Worm (Caenorhabditis elegans) whole organism, young adult: Measurements from ENCODE around the gene ddr-1.

ENCODE experiments used
- B0261.1 ChIP-seq: sonication (generic microtip); optimal IDR thresholded peaks from 2 replicates; lab custom pipeline; 2016; ENCODE audit warnings: mild to moderate bottlenecking, missing genetic modification characterization, moderate library complexity, missing compliant biosample characterization
- C17E4.6 ChIP-seq: fragments of 200-800 bp; sonication (Bioruptor generic); IDR thresholded peaks from 2 replicates; pipeline ENCODE4 v1.3.6; 2022; ENCODE audit warnings: missing genetic modification reagents, missing genetic modification characterization, missing compliant biosample characterization
- F22D6.2 ChIP-seq: sonication (generic microtip); optimal IDR thresholded peaks from 2 replicates; lab custom pipeline; 2016; ENCODE audit warnings: mild to moderate bottlenecking, missing genetic modification characterization, missing compliant biosample characterization
- F33H1.4 ChIP-seq: fragments of 200-800 bp; sonication (Bioruptor generic); IDR thresholded peaks from 2 replicates; pipeline ENCODE4 v1.3.6; 2022; ENCODE audit warnings: missing genetic modification reagents, missing genetic modification characterization, missing compliant biosample characterization
- F37B4.10 ChIP-seq: fragments of 200-800 bp; sonication (Bioruptor generic); IDR thresholded peaks from 2 replicates; pipeline ENCODE4 v1.3.6; 2022; ENCODE audit warnings: missing genetic modification characterization, missing compliant biosample characterization
- F57C9.4 ChIP-seq: sonication (generic microtip); optimal IDR thresholded peaks from 2 replicates; lab custom pipeline; 2017; ENCODE audit warnings: mild to moderate bottlenecking, missing genetic modification characterization, missing compliant biosample characterization
- K12H6.12 ChIP-seq: fragments of 200-800 bp; sonication (Bioruptor generic); optimal IDR thresholded peaks from 2 replicates; lab custom pipeline; 2018; ENCODE audit warnings: mild to moderate bottlenecking, missing genetic modification characterization, missing compliant biosample characterization
- T07F8.4 ChIP-seq: sonication (generic microtip); optimal IDR thresholded peaks from 2 replicates; lab custom pipeline; 2016; ENCODE audit warnings: mild to moderate bottlenecking, missing genetic modification characterization, moderate library complexity, missing compliant biosample characterization
- T26A5.8 ChIP-seq: sonication (generic microtip); optimal IDR thresholded peaks from 2 replicates; lab custom pipeline; 2016; ENCODE audit warnings: missing genetic modification characterization, missing compliant biosample characterization
- athp-1 ChIP-seq: sonication (generic microtip); optimal IDR thresholded peaks from 2 replicates; lab custom pipeline; 2017; ENCODE audit warnings: mild to moderate bottlenecking, missing genetic modification characterization, missing compliant biosample characterization
- attf-5 ChIP-seq: fragments of 200-800 bp; sonication (Bioruptor generic); optimal IDR thresholded peaks from 2 replicates; lab custom pipeline; 2018; ENCODE audit warnings: mild to moderate bottlenecking, missing genetic modification characterization, missing compliant biosample characterization
- cebp-1 ChIP-seq, 2 experiments: fragments of 200-800 bp in 1 of 2; sonication (Bioruptor generic) in 1 of 2; sonication (generic microtip) in 1 of 2; IDR thresholded peaks in 1 of 2; optimal IDR thresholded peaks in 1 of 2; 2 replicates each; pipeline versions ENCODE4 v1.3.6 to Lab custom; 2017 to 2022; ENCODE audit warnings: missing compliant biosample characterization in 2 of 2, missing genetic modification characterization in 2 of 2, mild to moderate bottlenecking in 1 of 2, missing genetic modification reagents in 1 of 2, moderate library complexity in 1 of 2
- ceh-100 ChIP-seq: fragments of 200-800 bp; sonication (Bioruptor generic); IDR thresholded peaks from 2 replicates; pipeline ENCODE4 v1.3.6; 2022; ENCODE audit warnings: missing genetic modification reagents, missing genetic modification characterization, missing compliant biosample characterization
- ceh-40 ChIP-seq: fragments of 200-800 bp; sonication (Bioruptor generic); IDR thresholded peaks from 2 replicates; pipeline ENCODE4 v1.3.6; 2022; ENCODE audit warnings: missing genetic modification characterization, missing compliant biosample characterization
- ceh-58 ChIP-seq: fragments of 200-800 bp; sonication (Bioruptor generic); IDR thresholded peaks from 2 replicates; pipeline ENCODE4 v1.3.6; 2022; ENCODE audit warnings: missing genetic modification characterization, missing compliant biosample characterization
- die-1 ChIP-seq: sonication (generic microtip); optimal IDR thresholded peaks from 2 replicates; lab custom pipeline; 2016; ENCODE audit warnings: missing genotype, mild to moderate bottlenecking, missing genetic modification characterization, missing compliant biosample characterization
- dpff-1 ChIP-seq: sonication (generic microtip); optimal IDR thresholded peaks from 2 replicates; lab custom pipeline; 2017; ENCODE audit warnings: mild to moderate bottlenecking, missing genetic modification characterization, missing compliant biosample characterization
- dpl-1 ChIP-seq: fragments of 150-350 bp; optimal IDR thresholded peaks from 2 replicates; lab custom pipeline; 2014; ENCODE audit warnings: missing biosample characterization, missing genetic modification reagents, missing genetic modification characterization
- efl-1 ChIP-seq: fragments of 150-350 bp; optimal IDR thresholded peaks from 2 replicates; lab custom pipeline; 2014; ENCODE audit warnings: missing biosample characterization, missing genetic modification reagents, missing genetic modification characterization
- egl-18 ChIP-seq: fragments of 200-800 bp; sonication (Bioruptor generic); IDR thresholded peaks from 2 replicates; pipeline ENCODE4 v1.3.6; 2022; ENCODE audit warnings: missing genetic modification reagents, missing genetic modification characterization, missing compliant biosample characterization
- egl-44 ChIP-seq: fragments of 200-800 bp; sonication (Bioruptor generic); IDR thresholded peaks from 2 replicates; pipeline ENCODE4 v1.3.6; 2022; ENCODE audit warnings: missing genetic modification reagents, missing genetic modification characterization, missing compliant biosample characterization
- ekl-4 ChIP-seq: fragments of 200-800 bp; sonication (Bioruptor generic); IDR thresholded peaks from 2 replicates; pipeline ENCODE4 v1.3.6; 2022; ENCODE audit warnings: missing genetic modification reagents, missing genetic modification characterization, missing compliant biosample characterization
- fkh-3 ChIP-seq: sonication (generic microtip); optimal IDR thresholded peaks from 2 replicates; lab custom pipeline; 2016; ENCODE audit warnings: mild to moderate bottlenecking, missing genetic modification characterization, missing compliant biosample characterization
- him-1 ChIP-seq: sonication (generic microtip); optimal IDR thresholded peaks from 2 replicates; lab custom pipeline; 2016; ENCODE audit warnings: missing genotype, missing genetic modification reagents, missing genetic modification characterization, missing compliant biosample characterization
- hlh-12 ChIP-seq: sonication (generic microtip); optimal IDR thresholded peaks from 2 replicates; lab custom pipeline; 2016; ENCODE audit warnings: missing genetic modification characterization, missing compliant biosample characterization
- hlh-26 ChIP-seq: fragments of 200-800 bp; sonication (Bioruptor generic); conservative IDR thresholded peaks from 2 replicates; pipeline ENCODE4 v1.3.6; 2022; ENCODE audit warnings: missing genetic modification reagents, missing genetic modification characterization, missing compliant biosample characterization
- hmg-20 ChIP-seq: fragments of 200-800 bp; sonication (Bioruptor generic); IDR thresholded peaks from 2 replicates; pipeline ENCODE4 v1.3.6; 2022; ENCODE audit warnings: missing genetic modification reagents, missing genetic modification characterization, missing compliant biosample characterization
- let-607 ChIP-seq, 2 experiments: fragments of 200-800 bp in 1 of 2; sonication (Bioruptor generic) in 1 of 2; sonication (generic microtip) in 1 of 2; optimal IDR thresholded peaks; 2 replicates each; lab custom pipeline; 2016 to 2018; ENCODE audit warnings: mild to moderate bottlenecking in 2 of 2, missing compliant biosample characterization in 2 of 2, missing genetic modification characterization in 2 of 2, moderate library complexity in 2 of 2, missing genotype in 1 of 2
- lin-26 ChIP-seq: fragments of 200-800 bp; sonication (Bioruptor generic); IDR thresholded peaks from 2 replicates; pipeline ENCODE4 v1.3.6; 2022; ENCODE audit warnings: missing genetic modification reagents, missing genetic modification characterization, missing compliant biosample characterization
- lir-1 ChIP-seq: fragments of 200-800 bp; sonication (Bioruptor generic); conservative IDR thresholded peaks from 2 replicates; pipeline ENCODE4 v1.3.6; 2022; ENCODE audit warnings: missing genetic modification reagents, missing genetic modification characterization, missing compliant biosample characterization
- lsy-27 ChIP-seq: sonication (generic microtip); optimal IDR thresholded peaks from 2 replicates; lab custom pipeline; 2017; ENCODE audit warnings: missing genetic modification characterization, mild to moderate bottlenecking, missing compliant biosample characterization, antibody characterized with exemption, missing genotype, borderline replicate concordance; ENCODE audit not compliant: insufficient read depth
- mcd-1 ChIP-seq: fragments of 200-800 bp; sonication (Bioruptor generic); IDR thresholded peaks from 2 replicates; pipeline ENCODE4 v1.3.6; 2022; ENCODE audit warnings: missing genetic modification reagents, missing genetic modification characterization, missing compliant biosample characterization
- mes-4 ChIP-seq: sonication (generic microtip); optimal IDR thresholded peaks from 2 replicates; lab custom pipeline; 2016; ENCODE audit warnings: missing genotype, missing genetic modification characterization, missing compliant biosample characterization
- nfya-1 ChIP-seq: sonication (generic microtip); optimal IDR thresholded peaks from 2 replicates; lab custom pipeline; 2017; ENCODE audit warnings: antibody characterized with exemption, missing compliant biosample characterization, missing genetic modification characterization, borderline replicate concordance; ENCODE audit not compliant: insufficient read depth
- nfya-2 ChIP-seq: fragments of 200-800 bp; sonication (Bioruptor generic); IDR thresholded peaks from 2 replicates; pipeline ENCODE4 v1.3.6; 2022; ENCODE audit warnings: missing genetic modification reagents, missing genetic modification characterization, missing compliant biosample characterization
- nhr-27 ChIP-seq: fragments of 200-800 bp; sonication (Bioruptor generic); optimal IDR thresholded peaks from 2 replicates; lab custom pipeline; 2018; ENCODE audit warnings: mild to moderate bottlenecking, missing genetic modification characterization, moderate library complexity, missing compliant biosample characterization
- nhr-80 ChIP-seq: sonication (generic microtip); optimal IDR thresholded peaks from 2 replicates; lab custom pipeline; 2016; ENCODE audit warnings: missing genetic modification characterization, missing compliant biosample characterization
- pbrm-1 ChIP-seq: fragments of 200-800 bp; sonication (Bioruptor generic); IDR thresholded peaks from 2 replicates; pipeline ENCODE4 v1.3.6; 2022; ENCODE audit warnings: missing genetic modification reagents, missing genetic modification characterization, missing compliant biosample characterization
- rcor-1 ChIP-seq: fragments of 200-800 bp; sonication (Bioruptor generic); IDR thresholded peaks from 2 replicates; pipeline ENCODE4 v1.3.6; 2022; ENCODE audit warnings: missing genetic modification reagents, missing genetic modification characterization, missing compliant biosample characterization
- rpc-1 ChIP-seq, 2 experiments: fragments of 150-350 bp in 1 of 2; sonication (generic microtip) in 1 of 2; optimal IDR thresholded peaks; 2 replicates each; lab custom pipeline; 2014 to 2018; ENCODE audit warnings: missing biosample characterization in 1 of 2, missing genetic modification characterization in 1 of 2, missing genetic modification reagents in 1 of 2, missing genotype in 1 of 2
- sea-2 ChIP-seq: fragments of 200-800 bp; sonication (Bioruptor generic); IDR thresholded peaks from 2 replicates; pipeline ENCODE4 v1.3.6; 2022; ENCODE audit warnings: missing genetic modification characterization, missing compliant biosample characterization
- sptf-2 ChIP-seq: fragments of 200-800 bp; sonication (Bioruptor generic); optimal IDR thresholded peaks from 2 replicates; lab custom pipeline; 2018; ENCODE audit warnings: mild to moderate bottlenecking, missing genetic modification characterization, missing compliant biosample characterization
- tlf-1 ChIP-seq: fragments of 200-800 bp; sonication (Bioruptor generic); optimal IDR thresholded peaks from 2 replicates; lab custom pipeline; 2018; ENCODE audit warnings: mild to moderate bottlenecking, missing genetic modification characterization, missing compliant biosample characterization
- xnd-1 ChIP-seq: sonication (generic microtip); optimal IDR thresholded peaks from 2 replicates; lab custom pipeline; 2016; ENCODE audit warnings: missing genotype, missing genetic modification reagents, missing genetic modification characterization, missing compliant biosample characterization
- ztf-22 ChIP-seq: fragments of 200-800 bp; sonication (Bioruptor generic); optimal IDR thresholded peaks from 2 replicates; lab custom pipeline; 2018; ENCODE audit warnings: mild to moderate bottlenecking, missing genetic modification characterization, moderate library complexity, missing compliant biosample characterization
- ztf-26 ChIP-seq: sonication (generic microtip); optimal IDR thresholded peaks from 2 replicates; lab custom pipeline; 2017; ENCODE audit warnings: missing genetic modification characterization, missing compliant biosample characterization
- ztf-28 ChIP-seq: fragments of 200-800 bp; sonication (Bioruptor generic); IDR thresholded peaks from 2 replicates; pipeline ENCODE4 v1.3.6; 2022; ENCODE audit warnings: missing genetic modification reagents, missing genetic modification characterization, missing compliant biosample characterization
- ztf-3 ChIP-seq: fragments of 200-800 bp; sonication (Bioruptor generic); optimal IDR thresholded peaks from 2 replicates; lab custom pipeline; 2018; ENCODE audit warnings: mild to moderate bottlenecking, missing genetic modification characterization, missing compliant biosample characterization

ddr-1 gene

DNA sequence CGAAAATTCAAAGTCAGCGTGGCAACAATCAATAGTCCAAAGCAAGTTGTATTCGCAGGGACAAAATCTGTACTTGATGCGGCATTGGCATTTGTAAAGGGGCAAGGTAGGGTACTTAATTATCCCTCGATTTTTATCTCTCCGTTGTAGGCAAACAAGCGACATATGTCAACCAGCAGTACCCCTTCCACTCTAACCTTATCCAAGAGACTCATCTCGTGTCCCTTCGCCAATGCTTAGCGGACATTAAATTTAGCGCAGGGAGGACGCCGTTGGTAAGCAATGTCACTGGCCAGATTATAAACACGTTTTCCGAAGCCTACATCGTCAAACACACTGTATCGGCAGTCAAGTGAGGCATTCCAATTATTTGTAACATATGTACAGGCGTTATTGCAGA is 31.7 kb upstream of the ddr-1 start (continued):
- no peak for TF ChIP-seq efl-1 (GFP tag; lab: Kevin White, UChicago)
- TF ChIP-seq ztf-22 (GFP tag; lab: Kevin White, UChicago), result peak; percentile 72
- TF ChIP-seq nhr-80 (tag; lab: Kevin White, UChicago), result peak; percentile 97
- TF ChIP-seq sptf-2, result no peak
- peak; percentile 80 for TF ChIP-seq lin-26 (GFP tag; lab: Robert Waterston, UW)
- peak; percentile 96 for TF ChIP-seq tlf-1
- peak; percentile 94 for TF ChIP-seq rcor-1 (GFP tag; lab: Robert Waterston, UW)
- TF ChIP-seq hlh-12 (tag; lab: Kevin White, UChicago), result no peak
- TF ChIP-seq xnd-1 (tag; lab: Kevin White, UChicago), result no peak
- no peak for TF ChIP-seq lsy-27 (tag; lab: Kevin White, UChicago)
- TF ChIP-seq cebp-1 (GFP tag; IDR thresholded peaks at IDR 0.05; lab: Robert Waterston, UW), result peak; percentile 71
- peak; percentile 97 for TF ChIP-seq cebp-1 (tag; optimal IDR thresholded peaks at IDR 0.05; lab: Kevin White, UChicago)
- TF ChIP-seq dpff-1 (tag; lab: Kevin White, UChicago), result peak; percentile 85
- TF ChIP-seq egl-18, result peak; percentile 87; the same call in 1 of the 2 replicates
- peak; percentile 99 for TF ChIP-seq ztf-26 (tag; lab: Kevin White, UChicago)
- TF ChIP-seq K12H6.12 (tag; lab: Kevin White, UChicago), result peak; percentile 92
- TF ChIP-seq pbrm-1 (GFP tag; lab: Robert Waterston, UW), result peak; percentile 92
- peak; percentile 89 for TF ChIP-seq mcd-1 (GFP tag; lab: Robert Waterston, UW)
- TF ChIP-seq ceh-58 (GFP tag; lab: Robert Waterston, UW), result no peak
- TF ChIP-seq ekl-4 (GFP tag; lab: Robert Waterston, UW), result peak; percentile 81; the same call in 1 of the 2 replicates
- TF ChIP-seq hmg-20 (GFP tag; lab: Robert Waterston, UW), result peak; percentile 95
- peak; percentile 84 for TF ChIP-seq C17E4.6
- TF ChIP-seq F37B4.10 (GFP tag; lab: Robert Waterston, UW), result peak; percentile 86; the same call in 1 of the 2 replicates
- peak; percentile 94 for TF ChIP-seq F22D6.2 (tag; lab: Kevin White, UChicago)
- TF ChIP-seq lir-1, result peak; percentile 88
- no peak for TF ChIP-seq athp-1 (tag; lab: Kevin White, UChicago)
- TF ChIP-seq fkh-3, result no peak
- TF ChIP-seq nfya-2, result no peak
- peak; percentile 72 for TF ChIP-seq ceh-100 (GFP tag; lab: Robert Waterston, UW)
- peak; percentile 42 for TF ChIP-seq die-1 (tag; lab: Kevin White, UChicago)
- peak; percentile 16 for TF ChIP-seq rpc-1 (optimal IDR thresholded peaks at IDR 0.05; lab: Kevin White, UChicago)
- no peak for TF ChIP-seq rpc-1 (tag; optimal IDR thresholded peaks at IDR 0.05; lab: Kevin White, UChicago)
- peak; percentile 51; the same call in 1 of the 2 replicates for TF ChIP-seq ceh-40 (GFP tag; lab: Robert Waterston, UW)
- no peak for TF ChIP-seq F33H1.4 (GFP tag; lab: Robert Waterston, UW)
- TF ChIP-seq him-1, result no peak
- TF ChIP-seq egl-44 (GFP tag; lab: Robert Waterston, UW), result peak; percentile 96
- no peak for TF ChIP-seq dpl-1 (GFP tag; lab: Kevin White, UChicago)
- TF ChIP-seq mes-4 (tag; lab: Kevin White, UChicago), result no peak
- TF ChIP-seq ztf-28, result no peak
- no peak for TF ChIP-seq nfya-1 (tag; lab: Kevin White, UChicago)
- TF ChIP-seq F57C9.4, result peak; percentile 66
- peak; percentile 40 for TF ChIP-seq attf-5
- peak; percentile 86 for TF ChIP-seq T07F8.4 (tag; lab: Kevin White, UChicago)
- TF ChIP-seq sea-2 (GFP tag; lab: Robert Waterston, UW), result peak; percentile 88
- peak; percentile 36 to 93 for TF ChIP-seq let-607 (tag; optimal IDR thresholded peaks at IDR 0.05; lab: Kevin White, UChicago)
- peak; percentile 61 for TF ChIP-seq B0261.1 (tag; lab: Kevin White, UChicago)
- TF ChIP-seq nhr-27, result peak; percentile 78
- TF ChIP-seq T26A5.8, result no peak
- no peak for TF ChIP-seq hlh-26
- peak; percentile 89 for TF ChIP-seq ztf-3 (GFP tag; lab: Kevin White, UChicago)
